Worm (Caenorhabditis elegans) whole organism, midembryonic: ENCODE results near the gene acr-14.

Source experiments
- cog-1 ChIP-seq: sonication (generic microtip); optimal IDR thresholded peaks from 2 replicates; lab custom pipeline; 2016; ENCODE audit warnings: missing genetic modification characterization, missing compliant biosample characterization
- flt-1 ChIP-seq: fragments of 200-800 bp; sonication (Bioruptor generic); IDR thresholded peaks from 2 replicates; pipeline ENCODE4 v1.3.6; 2022; ENCODE audit warnings: missing genetic modification characterization, missing compliant biosample characterization
- klf-2 ChIP-seq: fragments of 200-800 bp; sonication (Bioruptor generic); conservative IDR thresholded peaks from 2 replicates; pipeline ENCODE4 v1.3.6; 2022; ENCODE audit warnings: missing genetic modification reagents, missing genetic modification characterization, missing compliant biosample characterization
- ztf-29 ChIP-seq: fragments of 200-800 bp; sonication (Bioruptor generic); IDR thresholded peaks from 2 replicates; pipeline ENCODE4 v1.3.6; 2022; ENCODE audit warnings: missing genetic modification reagents, missing genetic modification characterization, missing compliant biosample characterization

DNA sequence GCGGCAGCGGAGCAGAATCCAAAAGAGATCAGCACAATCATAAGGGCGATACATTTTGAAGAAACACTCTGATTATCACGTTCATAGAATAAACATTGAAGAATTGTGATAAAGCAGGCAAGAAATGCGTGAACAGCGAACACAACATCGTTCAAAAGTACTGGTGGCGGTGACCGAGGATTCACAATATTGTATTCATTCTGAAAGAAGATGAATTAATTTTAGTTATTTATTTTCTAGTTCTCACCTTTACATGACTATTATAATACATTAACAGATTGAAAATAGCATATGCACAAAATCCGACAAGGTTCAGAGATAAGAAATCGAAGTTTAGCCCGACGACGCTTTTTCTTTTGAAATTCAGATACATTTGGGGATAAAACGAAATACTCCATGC, 41.0 kb downstream of the acr-14 start:
- TF ChIP-seq ztf-29 (no peak), klf-2 (no peak), flt-1 (GFP tag; lab: Robert Waterston, UW) (no peak), cog-1 (tag; lab: Kevin White, UChicago) (no peak)
